Worm (Caenorhabditis elegans) whole organism, L1 larva: ENCODE data around the gene M110.8.

ENCODE experiments used
- C04F5.9 ChIP-seq: sonication (generic microtip); optimal IDR thresholded peaks from 2 replicates; lab custom pipeline; 2016; ENCODE audit warnings: missing genetic modification characterization, missing compliant biosample characterization
- Y116A8C.19 ChIP-seq: sonication (generic microtip); optimal IDR thresholded peaks from 2 replicates; lab custom pipeline; 2016; ENCODE audit warnings: missing compliant biosample characterization, missing genetic modification characterization, borderline replicate concordance
- aha-1 ChIP-seq: fragments of 150-350 bp; optimal IDR thresholded peaks from 2 replicates; lab custom pipeline; 2014; ENCODE audit warnings: missing biosample characterization, missing genetic modification characterization
- alr-1 ChIP-seq: fragments of 200-800 bp; sonication (Bioruptor generic); optimal IDR thresholded peaks from 2 replicates; lab custom pipeline; 2018; ENCODE audit warnings: borderline replicate concordance, mild to moderate bottlenecking, missing genetic modification characterization, missing compliant biosample characterization
- aly-2 ChIP-seq: fragments of 150-350 bp; optimal IDR thresholded peaks from 2 replicates; lab custom pipeline; 2014; ENCODE audit warnings: missing biosample characterization, missing genetic modification characterization
- blmp-1 ChIP-seq: fragments of 150-350 bp; optimal IDR thresholded peaks from 2 replicates; lab custom pipeline; 2014; ENCODE audit warnings: missing biosample characterization, missing genetic modification characterization
- ceh-63 ChIP-seq: fragments of 200-800 bp; sonication (Bioruptor generic); optimal IDR thresholded peaks from 2 replicates; lab custom pipeline; 2018; ENCODE audit warnings: mild to moderate bottlenecking, missing genetic modification characterization, missing compliant biosample characterization
- ceh-8 ChIP-seq: fragments of 200-800 bp; sonication (Bioruptor generic); optimal IDR thresholded peaks from 2 replicates; lab custom pipeline; 2018; ENCODE audit warnings: mild to moderate bottlenecking, missing genetic modification characterization, moderate library complexity, missing compliant biosample characterization
- ceh-90 ChIP-seq: sonication (generic microtip); optimal IDR thresholded peaks from 2 replicates; lab custom pipeline; 2016; ENCODE audit warnings: missing genetic modification characterization, missing compliant biosample characterization
- dpl-1 ChIP-seq, 3 experiments: fragments of 150-350 bp in 2 of 3; sonication (generic microtip) in 1 of 3; optimal IDR thresholded peaks; 2 replicates each; lab custom pipeline; 2014 to 2017; ENCODE audit warnings: missing biosample characterization in 3 of 3, missing genetic modification characterization in 3 of 3, missing genetic modification reagents in 3 of 3
- dsc-1 ChIP-seq: sonication (generic microtip); optimal IDR thresholded peaks from 2 replicates; lab custom pipeline; 2016; ENCODE audit warnings: mild to moderate bottlenecking, missing genetic modification characterization, missing compliant biosample characterization
- efl-1 ChIP-seq, 4 experiments: fragments of 150-350 bp; optimal IDR thresholded peaks in 3 of 4; peaks in 1 of 4; 1 replicate in 1 of 4; 2 replicates in 3 of 4; lab custom pipeline; 2014; ENCODE audit warnings: missing biosample characterization in 2 of 4, missing genetic modification characterization in 2 of 4, missing genetic modification reagents in 2 of 4
- efl-3 ChIP-seq: fragments of 200-800 bp; sonication (Bioruptor generic); optimal IDR thresholded peaks from 2 replicates; lab custom pipeline; 2018; ENCODE audit warnings: mild to moderate bottlenecking, missing genetic modification characterization, missing compliant biosample characterization
- egl-13 ChIP-seq: sonication (generic microtip); optimal IDR thresholded peaks from 2 replicates; lab custom pipeline; 2016; ENCODE audit warnings: missing genotype, missing genetic modification reagents, missing genetic modification characterization, missing compliant biosample characterization
- egl-27 ChIP-seq, 2 experiments: fragments of 150-350 bp in 1 of 2; sonication (generic microtip); optimal IDR thresholded peaks; 3 replicates each; lab custom pipeline; 2017 to 2018; ENCODE audit warnings: missing biosample characterization in 2 of 2, missing genetic modification characterization in 2 of 2, missing genetic modification reagents in 2 of 2
- elt-2 ChIP-seq: sonication (generic microtip); optimal IDR thresholded peaks from 2 replicates; lab custom pipeline; 2016; ENCODE audit warnings: missing genetic modification characterization, mild to moderate bottlenecking, inconsistent platforms, missing compliant biosample characterization, missing genetic modification reagents
- fkh-10 ChIP-seq: sonication (generic microtip); optimal IDR thresholded peaks from 2 replicates; lab custom pipeline; 2017; ENCODE audit warnings: missing biosample characterization, missing genetic modification reagents, missing genetic modification characterization
- fkh-8 ChIP-seq: sonication (generic microtip); optimal IDR thresholded peaks from 2 replicates; lab custom pipeline; 2016; ENCODE audit warnings: mild to moderate bottlenecking, missing genetic modification characterization, missing compliant biosample characterization
- fos-1 ChIP-seq: fragments of 150-350 bp; optimal IDR thresholded peaks from 2 replicates; lab custom pipeline; 2014; ENCODE audit warnings: missing biosample characterization, missing genetic modification characterization
- hlh-17 ChIP-seq: fragments of 200-800 bp; sonication (Bioruptor generic); optimal IDR thresholded peaks from 2 replicates; lab custom pipeline; 2018; ENCODE audit warnings: missing genetic modification characterization, mild to moderate bottlenecking, missing compliant biosample characterization, moderate library complexity, borderline replicate concordance
- hlh-4 ChIP-seq: sonication (generic microtip); optimal IDR thresholded peaks from 2 replicates; lab custom pipeline; 2016; ENCODE audit warnings: mild to moderate bottlenecking, missing genetic modification characterization, missing compliant biosample characterization
- isw-1 ChIP-seq: fragments of 200-800 bp; sonication (Bioruptor generic); IDR thresholded peaks from 2 replicates; pipeline ENCODE4 v1.3.6; 2022; ENCODE audit warnings: missing genetic modification characterization, missing compliant biosample characterization
- jun-1 ChIP-seq: fragments of 150-350 bp; optimal IDR thresholded peaks from 2 replicates; lab custom pipeline; 2014; ENCODE audit warnings: missing biosample characterization, missing genetic modification reagents, missing genetic modification characterization
- lin-13 ChIP-seq: fragments of 150-350 bp; optimal IDR thresholded peaks from 2 replicates; lab custom pipeline; 2014; ENCODE audit warnings: missing biosample characterization, missing genetic modification reagents, missing genetic modification characterization
- lin-14 ChIP-seq: fragments of 200-800 bp; sonication (Bioruptor generic); optimal IDR thresholded peaks from 2 replicates; lab custom pipeline; 2018; ENCODE audit warnings: mild to moderate bottlenecking, missing genetic modification characterization, moderate library complexity, missing compliant biosample characterization
- lin-35 ChIP-seq, 2 experiments: fragments of 150-350 bp; optimal IDR thresholded peaks; 2 replicates each; lab custom pipeline; 2014; ENCODE audit warnings: missing biosample characterization in 2 of 2, missing genetic modification characterization in 2 of 2, missing genetic modification reagents in 2 of 2
- lin-39 ChIP-seq: fragments of 150-350 bp; optimal IDR thresholded peaks from 2 replicates; lab custom pipeline; 2014; ENCODE audit warnings: missing biosample characterization, missing genetic modification reagents, missing genetic modification characterization
- lsy-2 ChIP-seq, 2 experiments: fragments of 150-350 bp; optimal IDR thresholded peaks; 2 replicates each; lab custom pipeline; 2014; ENCODE audit warnings: missing biosample characterization in 2 of 2, missing genetic modification characterization in 2 of 2
- mab-9 ChIP-seq: fragments of 200-800 bp; sonication (Bioruptor generic); IDR thresholded peaks from 2 replicates; pipeline ENCODE4 v1.3.6; 2022; ENCODE audit warnings: missing genetic modification reagents, missing genetic modification characterization, missing compliant biosample characterization
- mdl-1 ChIP-seq, 2 experiments: fragments of 150-350 bp; optimal IDR thresholded peaks; 2 replicates each; lab custom pipeline; 2014 to 2017; ENCODE audit warnings: missing biosample characterization in 2 of 2, missing genetic modification characterization in 2 of 2, inconsistent platforms in 1 of 2
- nhr-20 ChIP-seq: sonication (generic microtip); optimal IDR thresholded peaks from 2 replicates; lab custom pipeline; 2016; ENCODE audit warnings: mild to moderate bottlenecking, missing genetic modification characterization, missing compliant biosample characterization
- nhr-28 ChIP-seq: fragments of 150-350 bp; optimal IDR thresholded peaks from 2 replicates; lab custom pipeline; 2014; ENCODE audit warnings: missing biosample characterization, missing genetic modification characterization
- nhr-77 ChIP-seq: fragments of 150-350 bp; optimal IDR thresholded peaks from 2 replicates; lab custom pipeline; 2014; ENCODE audit warnings: missing biosample characterization, missing genetic modification characterization
- nhr-85 ChIP-seq: sonication (generic microtip); peaks from one replicate; lab custom pipeline; 2016; ENCODE audit warnings: missing genetic modification characterization, inconsistent platforms, missing compliant biosample characterization
- pag-3 ChIP-seq: sonication (generic microtip); optimal IDR thresholded peaks from 2 replicates; lab custom pipeline; 2017; ENCODE audit warnings: missing genetic modification characterization, mild to moderate bottlenecking, missing compliant biosample characterization, antibody characterized with exemption, borderline replicate concordance; ENCODE audit not compliant: insufficient read depth
- pqm-1 ChIP-seq: sonication (generic microtip); optimal IDR thresholded peaks from 3 replicates; lab custom pipeline; 2017; ENCODE audit warnings: missing biosample characterization, missing genetic modification characterization
- rnt-1 ChIP-seq: sonication (generic microtip); optimal IDR thresholded peaks from 2 replicates; lab custom pipeline; 2016; ENCODE audit warnings: mild to moderate bottlenecking, missing genetic modification characterization, moderate library complexity, missing compliant biosample characterization
- skn-1 ChIP-seq: fragments of 150-350 bp; optimal IDR thresholded peaks from 2 replicates; lab custom pipeline; 2014; ENCODE audit warnings: missing biosample characterization, missing genetic modification characterization
- snu-23 ChIP-seq: sonication (generic microtip); optimal IDR thresholded peaks from 2 replicates; lab custom pipeline; 2016; ENCODE audit warnings: missing genetic modification characterization, missing compliant biosample characterization
- sox-4 ChIP-seq: sonication (generic microtip); optimal IDR thresholded peaks from 2 replicates; lab custom pipeline; 2016; ENCODE audit warnings: missing genetic modification characterization, missing compliant biosample characterization
- sptf-1 ChIP-seq: fragments of 150-350 bp; optimal IDR thresholded peaks from 2 replicates; lab custom pipeline; 2014; ENCODE audit warnings: missing biosample characterization, missing genetic modification characterization
- unc-130 ChIP-seq: fragments of 150-350 bp; optimal IDR thresholded peaks from 2 replicates; lab custom pipeline; 2017; ENCODE audit warnings: missing biosample characterization, missing genetic modification characterization, inconsistent platforms
- unc-86 ChIP-seq: sonication (generic microtip); optimal IDR thresholded peaks from 2 replicates; lab custom pipeline; 2016; ENCODE audit warnings: missing genetic modification characterization, missing compliant biosample characterization
- unc-98 ChIP-seq: fragments of 200-800 bp; sonication (Bioruptor generic); IDR thresholded peaks from 2 replicates; pipeline ENCODE4 v1.3.6; 2022; ENCODE audit warnings: missing genetic modification characterization, missing compliant biosample characterization
- vab-15 ChIP-seq: sonication (generic microtip); optimal IDR thresholded peaks from 2 replicates; lab custom pipeline; 2017; ENCODE audit warnings: missing genotype, mild to moderate bottlenecking, missing genetic modification characterization, missing compliant biosample characterization
- xbp-1 ChIP-seq: sonication (generic microtip); optimal IDR thresholded peaks from 2 replicates; lab custom pipeline; 2016; ENCODE audit warnings: missing genetic modification characterization, missing compliant biosample characterization
- zip-4 ChIP-seq: fragments of 200-800 bp; sonication (Bioruptor generic); optimal IDR thresholded peaks from 2 replicates; lab custom pipeline; 2018; ENCODE audit warnings: mild to moderate bottlenecking, missing genetic modification characterization, moderate library complexity, missing compliant biosample characterization
- ztf-4 ChIP-seq: fragments of 150-350 bp; optimal IDR thresholded peaks from 2 replicates; lab custom pipeline; 2014; ENCODE audit warnings: missing biosample characterization, missing genetic modification characterization

Gene M110.8

DNA sequence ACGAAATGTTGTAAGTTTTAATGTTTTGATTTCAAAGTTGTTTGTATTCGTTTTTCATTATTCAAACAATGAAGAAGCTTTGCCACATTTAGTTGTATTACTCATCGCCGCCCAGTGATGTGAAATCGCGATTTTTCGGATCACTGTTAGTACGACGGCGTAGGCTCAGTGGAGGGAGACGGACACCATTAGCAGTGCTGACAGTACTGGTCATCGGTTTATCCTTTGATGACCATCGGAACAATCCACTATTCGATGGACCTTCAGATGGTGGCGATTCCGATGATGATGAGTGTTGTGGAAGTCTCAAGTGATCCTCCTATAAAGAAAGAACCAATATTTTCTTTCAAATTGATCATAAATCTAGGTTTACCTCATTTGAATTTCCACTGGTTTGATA lies 21.9 kb downstream of the M110.8 start:
- no peak for TF ChIP-seq unc-130 (tag; lab: Kevin White, UChicago)
- TF ChIP-seq dpl-1 (GFP tag; optimal IDR thresholded peaks at IDR 0.05; lab: Kevin White, UChicago), result no peak
- peak; percentile 5 for TF ChIP-seq aly-2 (tag; lab: Kevin White, UChicago)
- no peak for TF ChIP-seq skn-1 (tag; lab: Kevin White, UChicago)
- peak; percentile 53 for TF ChIP-seq nhr-85 (tag; lab: Kevin White, UChicago)
- TF ChIP-seq lin-35 (GFP tag; optimal IDR thresholded peaks at IDR 0.05; lab: Kevin White, UChicago), result peak in 1 of 2 experiments; percentile 1
- no peak for TF ChIP-seq hlh-17 (GFP tag; lab: Kevin White, UChicago)

DNA sequence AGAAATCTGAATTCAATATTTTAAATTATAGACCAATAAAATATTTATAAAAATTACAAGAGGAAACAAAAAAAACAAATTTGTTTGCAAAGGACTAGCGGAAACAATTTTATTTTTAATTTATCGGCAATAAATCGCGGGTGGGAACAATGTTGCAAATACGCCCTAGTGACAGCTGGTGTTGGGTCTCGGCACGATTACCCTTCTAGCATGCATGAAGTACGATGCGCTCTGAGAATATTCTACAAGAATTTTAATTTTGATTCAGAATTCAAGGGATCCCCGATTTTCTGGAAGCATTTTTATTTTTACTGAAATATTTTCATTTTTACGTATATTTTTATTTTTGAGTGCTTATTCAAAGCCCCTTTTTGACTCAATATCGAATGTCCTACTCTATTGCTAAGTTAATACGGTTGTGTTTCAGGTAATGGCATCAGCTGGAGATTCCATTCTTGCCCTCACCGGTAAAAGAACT lies 24.3 kb downstream of the M110.8 start, which contains the start of the genes mig-5 and cct-1:
TSS of gene mig-5 (minus strand) at position 8 of the 478 bp plus-strand sequence.
TSS of gene cct-1 (plus strand) at position 428 of the 478 bp plus-strand sequence.
- TF ChIP-seq Y116A8C.19 (tag; lab: Kevin White, UChicago), result no peak
- TF ChIP-seq lin-13 (GFP tag; lab: Kevin White, UChicago), result peak; percentile 97
- peak; percentile 26 for TF ChIP-seq nhr-28 (tag; lab: Kevin White, UChicago)
- peak; percentile 98 for TF ChIP-seq xbp-1 (tag; lab: Kevin White, UChicago)
- peak; percentile 12 for TF ChIP-seq hlh-4 (tag; lab: Kevin White, UChicago)
- TF ChIP-seq lin-35 (GFP tag; optimal IDR thresholded peaks at IDR 0.05; lab: Kevin White, UChicago), result peak; percentile 92 to 94
- TF ChIP-seq efl-3 (GFP tag; lab: Kevin White, UChicago), result peak; percentile 81
- no peak for TF ChIP-seq alr-1 (tag; lab: Kevin White, UChicago)
- TF ChIP-seq egl-13 (tag; lab: Kevin White, UChicago), result peak; percentile 97
- peak; percentile 87 to 93 (median 89) for TF ChIP-seq dpl-1 (GFP tag; optimal IDR thresholded peaks at IDR 0.05; lab: Kevin White, UChicago)
- TF ChIP-seq lsy-2 (tag; optimal IDR thresholded peaks at IDR 0.05; lab: Kevin White, UChicago), result peak; percentile 100
- peak; percentile 90 for TF ChIP-seq elt-2 (tag; lab: Kevin White, UChicago)
- TF ChIP-seq ceh-90 (tag; lab: Kevin White, UChicago), result peak; percentile 44
- peak; percentile 98 for TF ChIP-seq rnt-1 (tag; lab: Kevin White, UChicago)
- peak; percentile 90 for TF ChIP-seq ceh-63
- TF ChIP-seq nhr-77, result peak; percentile 90
- peak; percentile 95 for TF ChIP-seq ztf-4 (tag; lab: Kevin White, UChicago)
- peak; percentile 59; the same call in 1 of the 2 replicates for TF ChIP-seq unc-98 (GFP tag; lab: Robert Waterston, UW)
- peak; percentile 78 for TF ChIP-seq aha-1 (tag; lab: Kevin White, UChicago)
- peak; percentile 99 for TF ChIP-seq nhr-85 (tag; lab: Kevin White, UChicago)
- peak; percentile 91 for TF ChIP-seq zip-4 (GFP tag; lab: Kevin White, UChicago)
- TF ChIP-seq dsc-1 (tag; lab: Kevin White, UChicago), result peak; percentile 99
- peak; percentile 84 for TF ChIP-seq fkh-10 (GFP tag; lab: Kevin White, UChicago)
- TF ChIP-seq unc-86 (tag; lab: Kevin White, UChicago), result peak; percentile 98
- peak; percentile 94 for TF ChIP-seq vab-15 (tag; lab: Kevin White, UChicago)
- TF ChIP-seq mab-9 (GFP tag; lab: Robert Waterston, UW), result peak; percentile 94
- TF ChIP-seq sptf-1, result no peak
- peak; percentile 95 for TF ChIP-seq fos-1 (tag; lab: Kevin White, UChicago)
- TF ChIP-seq fkh-8 (tag; lab: Kevin White, UChicago), result peak; percentile 98
- peak; percentile 98 for TF ChIP-seq lin-39 (tag; lab: Kevin White, UChicago)
- peak; percentile 100 for TF ChIP-seq C04F5.9
- peak; percentile 96 to 98 for TF ChIP-seq efl-1 (optimal IDR thresholded peaks at IDR 0.05; lab: Kevin White, UChicago)
- TF ChIP-seq efl-1 (GFP tag; optimal IDR thresholded peaks at IDR 0.05 in 1 of 2; lab: Kevin White, UChicago), result peak; percentile 85 to 99
- TF ChIP-seq mdl-1 (tag; optimal IDR thresholded peaks at IDR 0.05; lab: Kevin White, UChicago), result peak in 1 of 2 experiments; percentile 95
- TF ChIP-seq isw-1 (GFP tag; lab: Robert Waterston, UW), result peak; percentile 99
- TF ChIP-seq unc-130 (tag; lab: Kevin White, UChicago), result peak; percentile 100
- TF ChIP-seq ceh-8 (GFP tag; lab: Kevin White, UChicago), result peak; percentile 97
- peak; percentile 53 for TF ChIP-seq pag-3 (tag; lab: Kevin White, UChicago)
- TF ChIP-seq nhr-20, result peak; percentile 99
- peak; percentile 98 for TF ChIP-seq lin-14 (GFP tag; lab: Kevin White, UChicago)
- no peak for TF ChIP-seq hlh-17 (GFP tag; lab: Kevin White, UChicago)
- TF ChIP-seq pqm-1 (tag; lab: Kevin White, UChicago), result peak; percentile 38
- TF ChIP-seq sox-4 (tag; lab: Kevin White, UChicago), result peak; percentile 94
- TF ChIP-seq snu-23 (GFP tag; lab: Kevin White, UChicago), result peak; percentile 99
- peak; percentile 73 to 88 for TF ChIP-seq egl-27 (tag; optimal IDR thresholded peaks at IDR 0.05; lab: Kevin White, UChicago)
- peak; percentile 96 for TF ChIP-seq jun-1
- TF ChIP-seq blmp-1 (tag; lab: Kevin White, UChicago), result peak; percentile 92
